Worm (Caenorhabditis elegans) whole organism, late embryonic: Measurements from ENCODE around the gene F19F10.11.

Source experiments
- ama-1 ChIP-seq: fragments of 150-350 bp; optimal IDR thresholded peaks from 2 replicates; lab custom pipeline; 2014
- ceh-45 ChIP-seq: fragments of 200-800 bp; sonication (Bioruptor generic); IDR thresholded peaks from 2 replicates; pipeline ENCODE4 v1.3.6; 2022; ENCODE audit warnings: missing genetic modification reagents, missing genetic modification characterization, missing compliant biosample characterization
- ceh-9 ChIP-seq: sonication (generic microtip); optimal IDR thresholded peaks from 2 replicates; lab custom pipeline; 2016; ENCODE audit warnings: mild to moderate bottlenecking, missing genetic modification characterization, inconsistent platforms, missing compliant biosample characterization
- hlh-30 ChIP-seq: sonication (generic microtip); optimal IDR thresholded peaks from 2 replicates; lab custom pipeline; 2017; ENCODE audit warnings: antibody characterized with exemption, missing genetic modification characterization, missing compliant biosample characterization; ENCODE audit not compliant: insufficient read depth
- ref-2 ChIP-seq: sonication (generic microtip); optimal IDR thresholded peaks from 2 replicates; lab custom pipeline; 2016; ENCODE audit warnings: missing genetic modification characterization, missing compliant biosample characterization
- sdc-2 ChIP-seq: sonication (generic microtip); optimal IDR thresholded peaks from 2 replicates; lab custom pipeline; 2016; ENCODE audit warnings: missing genotype, missing genetic modification characterization, missing compliant biosample characterization
- ztf-16 ChIP-seq: sonication (generic microtip); optimal IDR thresholded peaks from 2 replicates; lab custom pipeline; 2017; ENCODE audit warnings: missing genetic modification characterization, missing compliant biosample characterization

DNA sequence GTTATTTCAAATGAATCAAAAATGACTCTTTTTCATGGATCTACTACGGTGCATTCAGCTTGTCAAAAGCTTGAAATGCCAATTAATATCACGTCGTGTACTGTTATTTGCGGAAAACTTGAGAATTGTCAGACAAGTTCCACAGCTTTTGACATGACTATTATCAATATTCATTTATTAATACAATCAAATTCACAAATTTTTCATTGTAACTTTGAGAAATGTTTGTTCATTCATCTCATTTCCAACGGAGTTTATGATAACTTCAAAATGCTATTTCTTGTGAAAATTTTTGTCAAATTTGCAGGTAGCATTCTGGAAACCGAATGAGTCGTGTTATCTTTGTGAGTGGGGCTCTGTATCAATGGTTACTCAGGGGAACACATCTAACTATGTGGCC lies 30.6 kb upstream of the F19F10.11 start, which contains the start of gene C50E3.15:
- no peak for TF ChIP-seq hlh-30 (tag; lab: Kevin White, UChicago)
- no peak for TF ChIP-seq ceh-9 (tag; lab: Kevin White, UChicago)
- TF ChIP-seq ref-2, result no peak
- no peak for TF ChIP-seq sdc-2 (tag; lab: Kevin White, UChicago)
- no peak for TF ChIP-seq ceh-45 (GFP tag; lab: Robert Waterston, UW)
- TF ChIP-seq ama-1 (lab: Kevin White, UChicago), result no peak
- TF ChIP-seq ztf-16 (tag; lab: Kevin White, UChicago), result no peak
